Fruit fly (Drosophila melanogaster): ENCODE data around the gene mib2.

- TF ChIP-seq CG14655 (GFP tag; optimal IDR thresholded peaks at IDR 0.05) (no peak), CG8159 (tag; optimal IDR thresholded peaks at IDR 0.05) (no peak), gl (tag; optimal IDR thresholded peaks at IDR 0.05) (no peak), EcR (GFP tag; optimal IDR thresholded peaks at IDR 0.05) (no peak), Snoo (tag; optimal IDR thresholded peaks at IDR 0.05) (no peak), CG10348 (GFP tag; IDR thresholded peaks at IDR 0.05) (no peak), CG9948 (tag; optimal IDR thresholded peaks at IDR 0.05) (no peak), CG13204 (GFP tag; optimal IDR thresholded peaks at IDR 0.05) (no peak)
These were observed 3.2 kb downstream of the mib2 start for dm6 chr2L:19037455-19037854.
